Worm (Caenorhabditis elegans): ENCODE data around the gene nhr-129.

DNA sequence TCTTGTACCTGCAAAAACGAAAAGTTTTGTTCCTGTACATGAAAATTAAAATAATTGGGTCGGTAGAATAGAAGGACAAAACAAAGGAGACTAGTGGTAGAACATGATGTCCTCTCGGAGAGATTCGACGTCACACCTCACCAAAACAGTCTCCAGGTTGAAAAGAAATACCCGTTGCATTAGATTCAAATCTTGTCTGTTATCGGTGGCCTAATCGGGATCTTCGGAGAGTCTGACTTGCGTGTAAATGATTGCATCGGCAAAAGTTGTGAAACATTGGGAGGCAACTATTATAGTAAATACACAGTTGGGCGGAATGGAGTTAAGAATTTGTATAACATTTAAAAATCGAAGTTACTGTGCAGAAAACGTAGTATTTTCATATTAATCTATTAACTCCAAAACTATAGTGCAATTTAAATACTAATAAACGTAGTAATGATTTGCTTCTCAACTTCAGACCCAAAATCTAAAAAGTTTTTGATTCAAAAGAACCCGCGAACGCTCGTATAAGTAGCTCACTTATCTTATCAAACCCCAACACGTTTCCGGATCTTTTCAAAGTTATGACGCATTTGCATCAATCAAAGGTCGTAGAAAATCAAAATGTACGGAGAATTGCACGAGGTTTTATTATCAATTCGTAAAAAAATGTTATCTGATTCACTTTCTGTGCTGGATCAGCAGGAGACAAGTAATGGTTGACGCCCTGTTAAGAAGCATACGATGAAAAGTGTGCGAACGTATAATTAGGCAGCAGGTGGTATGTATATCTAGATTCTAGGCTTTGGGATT is 2.8 kb upstream of the nhr-129 start, which contains the start of gene nhr-168:
- TF ChIP-seq lsy-2 (tag; optimal IDR thresholded peaks at IDR 0.05) (no peak), aly-2 (tag; optimal IDR thresholded peaks at IDR 0.05) (no peak), nhr-11 (tag; optimal IDR thresholded peaks at IDR 0.05) (no peak), peb-1 (tag; optimal IDR thresholded peaks at IDR 0.05) (no peak), lin-39 (tag; optimal IDR thresholded peaks at IDR 0.05) (no peak), snpc-4 (tag; optimal IDR thresholded peaks at IDR 0.05) (no peak), unc-62 (GFP tag; optimal IDR thresholded peaks at IDR 0.05) (no peak), R02D3.7 (tag; optimal IDR thresholded peaks at IDR 0.05) (no peak), mab-5 (tag; optimal IDR thresholded peaks at IDR 0.05) (no peak), egl-27 (tag; optimal IDR thresholded peaks at IDR 0.05) (no peak)

All from whole organism, L2 larva.